Fruit fly (Drosophila melanogaster): ENCODE measurements around the gene Hmx.

Gene Hmx

DNA sequence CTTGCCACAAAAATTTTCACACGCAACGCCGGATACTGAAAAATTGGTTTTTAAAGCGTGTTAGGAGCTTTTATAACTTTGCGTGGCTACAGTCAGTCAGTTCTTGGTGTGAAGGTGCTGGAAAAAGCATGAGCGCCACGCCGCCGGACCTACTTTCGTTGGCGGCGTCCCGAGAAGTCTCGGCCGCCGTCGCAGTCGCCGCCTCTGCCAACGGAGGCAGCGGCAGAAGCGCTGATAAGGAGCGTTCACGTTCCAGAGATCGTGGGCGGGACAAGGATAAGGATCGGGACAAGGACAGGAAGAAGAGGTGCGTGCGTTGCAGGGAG is 18.3 kb upstream of the Hmx start (continued):
- TF ChIP-seq Oaz (GFP tag; IDR thresholded peaks at IDR 0.05) (no peak), HLH54F (GFP tag; optimal IDR thresholded peaks at IDR 0.05) (no peak), CG12744 (GFP tag; optimal IDR thresholded peaks at IDR 0.05) (no peak), bbx (GFP tag; IDR thresholded peaks at IDR 0.05; ENCODE audit: partially characterized antibody) (0 out of 2 replicates have a peak, but pooled peaks have one; percentile 10), nerfin-2 (GFP tag; IDR thresholded peaks at IDR 0.05; ENCODE audit: partially characterized antibody) (no peak), CG11247 (GFP tag; IDR thresholded peaks at IDR 0.05) (no peak), Deaf1 (tag; optimal IDR thresholded peaks at IDR 0.05) (no peak), GATAe (GFP tag; conservative IDR thresholded peaks at IDR 0.05) (no peak), CG2116 (GFP tag; optimal IDR thresholded peaks at IDR 0.05) (no peak), Bgb (GFP tag; IDR thresholded peaks at IDR 0.05; ENCODE audit: partially characterized antibody) (no peak), CG4328 (GFP tag; optimal IDR thresholded peaks at IDR 0.05) (no peak), en (GFP tag; optimal IDR thresholded peaks at IDR 0.05) (no peak), Trl (optimal IDR thresholded peaks at IDR 0.05) (no peak), Trl (GFP tag; optimal IDR thresholded peaks at IDR 0.05) (no peak), CG32767 (GFP tag; IDR thresholded peaks at IDR 0.05) (peak; percentile 34; the same call in 1 of the 2 replicates), slou (GFP tag; optimal IDR thresholded peaks at IDR 0.05) (no peak), tx (GFP tag; optimal IDR thresholded peaks at IDR 0.05) (no peak), CG7839 (tag; optimal IDR thresholded peaks at IDR 0.05) (no peak), CG3407 (GFP tag; optimal IDR thresholded peaks at IDR 0.05) (no peak), lab (GFP tag; optimal IDR thresholded peaks at IDR 0.05) (no peak), CG10274 (GFP tag; optimal IDR thresholded peaks at IDR 0.05) (no peak), gsb (GFP tag; IDR thresholded peaks at IDR 0.05) (no peak), Sox102F (GFP tag; optimal IDR thresholded peaks at IDR 0.05) (no peak), ERR (GFP tag; optimal IDR thresholded peaks at IDR 0.05) (no peak), CG6813 (GFP tag; optimal IDR thresholded peaks at IDR 0.05) (no peak), MESR4 (GFP tag; optimal IDR thresholded peaks at IDR 0.05) (peak; percentile 95), CG31365 (tag; optimal IDR thresholded peaks at IDR 0.05) (no peak), nerfin-1 (tag; optimal IDR thresholded peaks at IDR 0.05) (no peak), CG31388 (GFP tag; optimal IDR thresholded peaks at IDR 0.05) (no peak), Med (GFP tag) (peak; percentile 69), CG12769 (tag; optimal IDR thresholded peaks at IDR 0.05) (no peak), dati (GFP tag; IDR thresholded peaks at IDR 0.05) (no peak), Drgx (GFP tag; IDR thresholded peaks at IDR 0.05) (no peak), lbe (GFP tag; optimal IDR thresholded peaks at IDR 0.05) (no peak), Hsf (GFP tag; optimal IDR thresholded peaks at IDR 0.05) (no peak), CG14050 (GFP tag; IDR thresholded peaks at IDR 0.05) (no peak), toy (GFP tag; IDR thresholded peaks at IDR 0.05) (no peak), sens-2 (GFP tag; IDR thresholded peaks at IDR 0.05) (no peak), Bteb2 (GFP tag; optimal IDR thresholded peaks at IDR 0.05) (no peak), CG15011 (GFP tag; optimal IDR thresholded peaks at IDR 0.05) (no peak), fru (optimal IDR thresholded peaks at IDR 0.05) (no peak), CG1603 (tag; optimal IDR thresholded peaks at IDR 0.05) (no peak), Fer1 (GFP tag; optimal IDR thresholded peaks at IDR 0.05) (no peak), btn (GFP tag; optimal IDR thresholded peaks at IDR 0.05) (no peak), Sin3A (optimal IDR thresholded peaks at IDR 0.05) (peak; percentile 30), lov (optimal IDR thresholded peaks at IDR 0.05) (no peak), lov (GFP tag; IDR thresholded peaks at IDR 0.05) (no peak), pros (GFP tag; optimal IDR thresholded peaks at IDR 0.05) (no peak), Pdp1 (GFP tag; optimal IDR thresholded peaks at IDR 0.05) (no peak), Atf3 (GFP tag; optimal IDR thresholded peaks at IDR 0.05) (no peak), CG6791 (GFP tag; IDR thresholded peaks at IDR 0.05; ENCODE audit: partially characterized antibody) (no peak), CG8944 (GFP tag; optimal IDR thresholded peaks at IDR 0.05) (no peak), Hey (tag; optimal IDR thresholded peaks at IDR 0.05) (no peak)
